Fruit fly (Drosophila melanogaster) whole organism, embryonic: ENCODE measurements around the gene CG4332.

ENCODE experiments used
- Ada2b ChIP-seq: fragments of 200-800 bp; sonication (Bioruptor generic); IDR thresholded peaks from 2 replicates; pipeline ENCODE4 v1.3.6; 2022; ENCODE audit warnings: missing biosample characterization, missing genetic modification characterization
- BEAF-32 ChIP-seq: fragments of 200-800 bp; sonication (Bioruptor generic); optimal IDR thresholded peaks from 3 replicates; lab custom pipeline; 2017; ENCODE audit warnings: missing biosample characterization, missing genetic modification characterization, mild to moderate bottlenecking, moderate library complexity, missing genetic modification reagents
- Bteb2 ChIP-seq: fragments of 200-800 bp; sonication (Bioruptor generic); optimal IDR thresholded peaks from 2 replicates; lab custom pipeline; 2016; ENCODE audit warnings: missing biosample characterization, missing genetic modification characterization
- CG10431 ChIP-seq: fragments of 200-800 bp; sonication (Bioruptor generic); optimal IDR thresholded peaks from 3 replicates; lab custom pipeline; 2018; ENCODE audit warnings: missing biosample characterization, mild to moderate bottlenecking, missing genetic modification characterization
- CG14014 ChIP-seq: fragments of 200-800 bp; sonication (Bioruptor generic); IDR thresholded peaks from 2 replicates; pipeline ENCODE4 v1.3.6; 2022; ENCODE audit warnings: missing biosample characterization, missing genetic modification characterization
- CG16779 ChIP-seq: fragments of 200-800 bp; sonication (Bioruptor generic); IDR thresholded peaks from 2 replicates; pipeline ENCODE4 v1.3.6; 2022; ENCODE audit warnings: missing biosample characterization, missing genetic modification characterization
- CG16815 ChIP-seq: fragments of 200-800 bp; sonication (Bioruptor generic); optimal IDR thresholded peaks from 3 replicates; lab custom pipeline; 2017; ENCODE audit warnings: missing biosample characterization, mild to moderate bottlenecking, missing genetic modification characterization
- CG17568 ChIP-seq: fragments of 200-800 bp; sonication (Bioruptor generic); optimal IDR thresholded peaks from 2 replicates; lab custom pipeline; 2018; ENCODE audit warnings: missing biosample characterization, mild to moderate bottlenecking, missing genetic modification characterization, moderate library complexity
- CG2889 ChIP-seq: fragments of 200-800 bp; sonication (Bioruptor generic); IDR thresholded peaks from 3 replicates; pipeline ENCODE4 v1.3.6; 2022; ENCODE audit warnings: missing biosample characterization, missing genetic modification characterization
- CG32772 ChIP-seq: fragments of 200-800 bp; sonication (Bioruptor generic); IDR thresholded peaks from 2 replicates; pipeline ENCODE4 v1.3.6; 2022; ENCODE audit warnings: missing biosample characterization, missing genetic modification characterization
- CG5953 ChIP-seq: fragments of 200-800 bp; sonication (Bioruptor generic); IDR thresholded peaks from 2 replicates; pipeline ENCODE4 v1.3.6; 2022; ENCODE audit warnings: missing biosample characterization, missing genetic modification characterization
- CG7556 ChIP-seq: fragments of 200-800 bp; sonication (Bioruptor generic); optimal IDR thresholded peaks from 2 replicates; lab custom pipeline; 2017; ENCODE audit warnings: missing biosample characterization, mild to moderate bottlenecking, missing genetic modification characterization
- CG7839 ChIP-seq: fragments of 200-800 bp; sonication (Bioruptor generic); optimal IDR thresholded peaks from 3 replicates; lab custom pipeline; 2018; ENCODE audit warnings: missing biosample characterization, mild to moderate bottlenecking, missing genetic modification characterization, moderate library complexity
- CG7987 ChIP-seq: fragments of 200-800 bp; sonication (Bioruptor generic); optimal IDR thresholded peaks from 2 replicates; lab custom pipeline; 2018; ENCODE audit warnings: missing biosample characterization, mild to moderate bottlenecking, missing genetic modification characterization, moderate library complexity
- CG8388 ChIP-seq: fragments of 200-800 bp; sonication (Bioruptor generic); optimal IDR thresholded peaks from 2 replicates; lab custom pipeline; 2019; ENCODE audit warnings: missing biosample characterization, mild to moderate bottlenecking, missing genetic modification characterization, moderate library complexity
- CG9609 ChIP-seq: fragments of 200-800 bp; sonication (Bioruptor generic); optimal IDR thresholded peaks from 3 replicates; lab custom pipeline; 2016; ENCODE audit warnings: missing biosample characterization, missing genetic modification characterization
- CG9932 ChIP-seq: fragments of 200-800 bp; sonication (Bioruptor generic); IDR thresholded peaks from 2 replicates; pipeline ENCODE4 v1.3.6; 2022; ENCODE audit warnings: missing biosample characterization, missing genetic modification characterization
- D19A ChIP-seq: fragments of 200-800 bp; optimal IDR thresholded peaks from 3 replicates; lab custom pipeline; 2019; ENCODE audit warnings: missing biosample characterization, mild to moderate bottlenecking, missing genetic modification characterization, moderate library complexity
- Doc3 ChIP-seq: fragments of 200-800 bp; sonication (Bioruptor generic); IDR thresholded peaks from 3 replicates; pipeline ENCODE4 v1.3.6; 2022; ENCODE audit warnings: missing biosample characterization, missing genetic modification characterization; ENCODE audit not compliant: partially characterized antibody
- Fer1 ChIP-seq: fragments of 200-800 bp; sonication (Bioruptor generic); optimal IDR thresholded peaks from 2 replicates; lab custom pipeline; 2017; ENCODE audit warnings: missing biosample characterization, mild to moderate bottlenecking, missing genetic modification characterization
- HHEX ChIP-seq: fragments of 200-800 bp; sonication (Bioruptor generic); optimal IDR thresholded peaks from 3 replicates; lab custom pipeline; 2017; ENCODE audit warnings: missing biosample characterization, mild to moderate bottlenecking, missing genetic modification characterization, missing genetic modification reagents
- HLHmδ ChIP-seq: fragments of 200-800 bp; sonication (Bioruptor generic); optimal IDR thresholded peaks from 2 replicates; lab custom pipeline; 2018; ENCODE audit warnings: missing biosample characterization, mild to moderate bottlenecking, missing genetic modification characterization, moderate library complexity
- Hand ChIP-seq: fragments of 200-800 bp; sonication (Bioruptor generic); optimal IDR thresholded peaks from 2 replicates; lab custom pipeline; 2017; ENCODE audit warnings: mild to moderate bottlenecking, missing biosample characterization, missing genetic modification reagents, missing genetic modification characterization
- Hey ChIP-seq: fragments of 200-800 bp; sonication (Bioruptor generic); optimal IDR thresholded peaks from 3 replicates; lab custom pipeline; 2018; ENCODE audit warnings: missing biosample characterization, mild to moderate bottlenecking, missing genetic modification characterization
- Hr78 ChIP-seq, 2 experiments: fragments of 200-800 bp in 1 of 2; fragments of >200 bp in 1 of 2; sonication (Bioruptor generic) in 1 of 2; optimal IDR thresholded peaks; 2 replicates each; lab custom pipeline; 2017 to 2019; ENCODE audit warnings: missing biosample characterization in 2 of 2, missing genetic modification characterization in 2 of 2, mild to moderate bottlenecking in 1 of 2, moderate library complexity in 1 of 2
- Mrtf ChIP-seq: fragments of 200-800 bp; sonication (Bioruptor generic); IDR thresholded peaks from 3 replicates; pipeline ENCODE4 v1.3.6; 2022; ENCODE audit warnings: missing biosample characterization, missing genetic modification characterization
- NC2α ChIP-seq: fragments of 200-800 bp; sonication (Bioruptor generic); optimal IDR thresholded peaks from 2 replicates; lab custom pipeline; 2016; ENCODE audit warnings: missing biosample characterization, missing genetic modification characterization
- Nf-YA ChIP-seq: fragments of 200-800 bp; sonication (Bioruptor generic); IDR thresholded peaks from 2 replicates; pipeline ENCODE4 v1.3.6; 2022; ENCODE audit warnings: missing biosample characterization, missing genetic modification characterization
- Nf-YB ChIP-seq: fragments of 200-800 bp; sonication (Bioruptor generic); optimal IDR thresholded peaks from 3 replicates; lab custom pipeline; 2019; ENCODE audit warnings: missing biosample characterization, mild to moderate bottlenecking, missing genetic modification characterization, moderate library complexity
- NfI ChIP-seq: fragments of 200-800 bp; sonication (Bioruptor generic); optimal IDR thresholded peaks from 3 replicates; lab custom pipeline; 2018; ENCODE audit warnings: missing biosample characterization, mild to moderate bottlenecking, missing genetic modification characterization, moderate library complexity
- Optix ChIP-seq: fragments of 200-800 bp; sonication (Bioruptor generic); IDR thresholded peaks from 3 replicates; pipeline ENCODE4 v1.3.6; 2022; ENCODE audit warnings: missing biosample characterization, missing genetic modification characterization
- Scr ChIP-seq: fragments of 200-800 bp; sonication (Bioruptor generic); IDR thresholded peaks from 2 replicates; pipeline ENCODE4 v1.3.6; 2022; ENCODE audit warnings: missing biosample characterization, missing genetic modification characterization; ENCODE audit not compliant: partially characterized antibody
- cato ChIP-seq: fragments of 200-800 bp; sonication (Bioruptor generic); optimal IDR thresholded peaks from 2 replicates; lab custom pipeline; 2016; ENCODE audit warnings: missing biosample characterization, missing genetic modification characterization, borderline replicate concordance
- caup ChIP-seq: fragments of 200-800 bp; sonication (Bioruptor generic); optimal IDR thresholded peaks from 3 replicates; lab custom pipeline; 2017; ENCODE audit warnings: missing biosample characterization, mild to moderate bottlenecking, missing genetic modification characterization, moderate library complexity; ENCODE audit not compliant: severe bottlenecking
- corto ChIP-seq: fragments of 200-800 bp; sonication (Bioruptor generic); optimal IDR thresholded peaks from 2 replicates; lab custom pipeline; 2016; ENCODE audit warnings: missing biosample characterization, mild to moderate bottlenecking, missing genetic modification characterization, moderate library complexity
- cwo ChIP-seq: fragments of 200-800 bp; sonication (Bioruptor generic); optimal IDR thresholded peaks from 3 replicates; lab custom pipeline; 2017; ENCODE audit warnings: missing biosample characterization, missing genetic modification characterization, mild to moderate bottlenecking, moderate library complexity, missing genetic modification reagents
- dimm ChIP-seq: fragments of 200-800 bp; sonication (Bioruptor generic); IDR thresholded peaks from 2 replicates; pipeline ENCODE4 v1.3.6; 2022; ENCODE audit warnings: missing biosample characterization, missing genetic modification characterization
- hkb ChIP-seq, 2 experiments: fragments of 200-800 bp in 1 of 2; fragments of >200 bp in 1 of 2; sonication (Bioruptor generic) in 1 of 2; IDR thresholded peaks in 1 of 2; optimal IDR thresholded peaks in 1 of 2; 2 replicates each; pipeline versions ENCODE4 v1.3.6 to Lab custom; 2017 to 2022; ENCODE audit warnings: missing biosample characterization in 1 of 2, missing genetic modification characterization in 1 of 2
- ken ChIP-seq: fragments of 200-800 bp; sonication (Bioruptor generic); IDR thresholded peaks from 3 replicates; pipeline ENCODE4 v1.3.6; 2022; ENCODE audit warnings: missing biosample characterization, missing genetic modification characterization
- nmo ChIP-seq: fragments of 200-800 bp; sonication (Bioruptor generic); optimal IDR thresholded peaks from 2 replicates; lab custom pipeline; 2018; ENCODE audit warnings: missing biosample characterization, mild to moderate bottlenecking, missing genetic modification characterization, moderate library complexity
- pum ChIP-seq: fragments of 200-800 bp; sonication (Bioruptor generic); optimal IDR thresholded peaks from 2 replicates; lab custom pipeline; 2016; ENCODE audit warnings: missing biosample characterization, missing genetic modification characterization
- rib ChIP-seq: fragments of 200-800 bp; sonication (Bioruptor generic); IDR thresholded peaks from 2 replicates; pipeline ENCODE4 v1.3.6; 2022; ENCODE audit warnings: missing biosample characterization, missing genetic modification characterization
- sens-2 ChIP-seq: fragments of 200-800 bp; sonication (Bioruptor generic); IDR thresholded peaks from 2 replicates; pipeline ENCODE4 v1.3.6; 2022; ENCODE audit warnings: missing biosample characterization, missing genetic modification characterization
- sr ChIP-seq: fragments of 200-800 bp; sonication (Bioruptor generic); IDR thresholded peaks from 3 replicates; pipeline ENCODE4 v1.3.6; 2022; ENCODE audit warnings: missing biosample characterization, missing genetic modification characterization
- tin ChIP-seq: fragments of 200-800 bp; sonication (Bioruptor generic); optimal IDR thresholded peaks from 3 replicates; lab custom pipeline; 2016; ENCODE audit warnings: missing biosample characterization, missing genetic modification characterization
- wek ChIP-seq: fragments of 200-800 bp; sonication (Bioruptor generic); optimal IDR thresholded peaks from 3 replicates; lab custom pipeline; 2018; ENCODE audit warnings: missing biosample characterization, mild to moderate bottlenecking, missing genetic modification characterization, moderate library complexity
- wor ChIP-seq: fragments of 200-800 bp; sonication (Bioruptor generic); IDR thresholded peaks from 2 replicates; pipeline ENCODE4 v1.3.6; 2022; ENCODE audit warnings: missing biosample characterization, missing genetic modification characterization
- zfh1 ChIP-seq: fragments of 200-800 bp; sonication (Bioruptor generic); IDR thresholded peaks from 3 replicates; pipeline ENCODE4 v1.3.6; 2022; ENCODE audit warnings: missing biosample characterization, missing genetic modification characterization

CG4332 gene

dm6 chrX:13136939-13137697 lies 17.7 kb upstream of the CG4332 start (continued):
- TF ChIP-seq cato (GFP tag; lab: Kevin White, UChicago) (no peak), Hr78 (GFP tag; optimal IDR thresholded peaks at IDR 0.05; lab: Kevin White, UChicago) (peak in 1 of 2 experiments; percentile 62), CG9609 (no peak), CG17568 (no peak), nmo (GFP tag; lab: Kevin White, UChicago) (peak; percentile 72), CG14014 (GFP tag; lab: Robert Waterston, UW) (peak; percentile 32; the same call in 1 of the 2 replicates), hkb (optimal IDR thresholded peaks at IDR 0.05; lab: Kevin White, UChicago) (no peak), hkb (GFP tag; IDR thresholded peaks at IDR 0.05; lab: Robert Waterston, UW) (peak; percentile 81), CG5953 (GFP tag; lab: Robert Waterston, UW) (peak; percentile 83), HLHmδ (no peak), pum (GFP tag; lab: Kevin White, UChicago) (peak; percentile 8), NfI (GFP tag; lab: Kevin White, UChicago) (no peak), rib (GFP tag; lab: Robert Waterston, UW) (no peak), CG16815 (GFP tag; lab: Kevin White, UChicago) (no peak), CG7556 (GFP tag; lab: Kevin White, UChicago) (peak; percentile 39), Scr (no peak), CG9932 (GFP tag; lab: Robert Waterston, UW) (no peak), wek (GFP tag; lab: Kevin White, UChicago) (no peak), D19A (peak; percentile 38), CG16779 (no peak), dimm (GFP tag; lab: Robert Waterston, UW) (peak; percentile 43; the same call in 1 of the 2 replicates), Fer1 (GFP tag; lab: Kevin White, UChicago) (peak; percentile 22), Optix (GFP tag; lab: Robert Waterston, UW) (peak; percentile 82), CG10431 (GFP tag; lab: Kevin White, UChicago) (no peak), Doc3 (GFP tag; lab: Robert Waterston, UW) (no peak), BEAF-32 (no peak), sr (GFP tag; lab: Robert Waterston, UW) (0 out of 3 replicates have a peak, but pooled peaks have one; percentile 42), tin (no peak), ken (GFP tag; lab: Robert Waterston, UW) (peak; percentile 87), zfh1 (GFP tag; lab: Robert Waterston, UW) (peak; percentile 69; the same call in 2 of the 3 replicates), Bteb2 (GFP tag; lab: Kevin White, UChicago) (no peak), Ada2b (GFP tag; lab: Robert Waterston, UW) (no peak), wor (GFP tag; lab: Robert Waterston, UW) (peak; percentile 70), HHEX (GFP tag; lab: Kevin White, UChicago) (peak; percentile 30), NC2α (GFP tag; lab: Kevin White, UChicago) (no peak), Hand (GFP tag; lab: Kevin White, UChicago) (no peak), CG8388 (GFP tag; lab: Kevin White, UChicago) (peak; percentile 10), CG7987 (no peak), Nf-YB (GFP tag; lab: Kevin White, UChicago) (peak; percentile 38), sens-2 (GFP tag; lab: Robert Waterston, UW) (peak; percentile 73; the same call in 1 of the 2 replicates), Nf-YA (peak; percentile 41; the same call in 1 of the 2 replicates), Hey (no peak), CG2889 (GFP tag; lab: Robert Waterston, UW) (no peak), Mrtf (GFP tag; lab: Robert Waterston, UW) (no peak), cwo (GFP tag; lab: Kevin White, UChicago) (peak; percentile 14), CG32772 (peak; percentile 73; the same call in 1 of the 2 replicates), CG7839 (peak; percentile 61), caup (GFP tag; lab: Kevin White, UChicago) (no peak), corto (GFP tag; lab: Kevin White, UChicago) (peak; percentile 54)
